Fruit fly (Drosophila melanogaster) whole organism, embryonic: ENCODE results near the gene CG3679.

Experiments
- Adf1 ChIP-seq: fragments of 200-800 bp; sonication (Bioruptor generic); IDR thresholded peaks from 2 replicates; pipeline ENCODE4 v1.3.6; 2022; ENCODE audit warnings: missing biosample characterization, missing genetic modification characterization
- BEAF-32 ChIP-seq: fragments of 200-800 bp; sonication (Bioruptor generic); optimal IDR thresholded peaks from 3 replicates; lab custom pipeline; 2017; ENCODE audit warnings: missing biosample characterization, missing genetic modification characterization, mild to moderate bottlenecking, moderate library complexity, missing genetic modification reagents
- CG10431 ChIP-seq: fragments of 200-800 bp; sonication (Bioruptor generic); optimal IDR thresholded peaks from 3 replicates; lab custom pipeline; 2018; ENCODE audit warnings: missing biosample characterization, mild to moderate bottlenecking, missing genetic modification characterization
- CG11093 ChIP-seq: fragments of 200-800 bp; sonication (Bioruptor generic); IDR thresholded peaks from 3 replicates; pipeline ENCODE4 v1.3.6; 2022; ENCODE audit warnings: missing biosample characterization, missing genetic modification characterization
- CG11398 ChIP-seq: fragments of 200-800 bp; sonication (Bioruptor generic); optimal IDR thresholded peaks from 2 replicates; lab custom pipeline; 2016; ENCODE audit warnings: missing biosample characterization, missing genetic modification characterization
- CG12104 ChIP-seq: fragments of 200-800 bp; sonication (Bioruptor generic); optimal IDR thresholded peaks from 3 replicates; lab custom pipeline; 2016; ENCODE audit warnings: missing biosample characterization, missing genetic modification characterization
- CG12219 ChIP-seq: fragments of 200-800 bp; sonication (Bioruptor generic); optimal IDR thresholded peaks from 3 replicates; lab custom pipeline; 2018; ENCODE audit warnings: missing biosample characterization, mild to moderate bottlenecking, missing genetic modification characterization
- CG12299 ChIP-seq: fragments of 200-800 bp; sonication (Bioruptor generic); optimal IDR thresholded peaks from 2 replicates; lab custom pipeline; 2018; ENCODE audit warnings: missing biosample characterization, mild to moderate bottlenecking, missing genetic modification characterization
- CG13287 ChIP-seq: fragments of 200-800 bp; sonication (Bioruptor generic); IDR thresholded peaks from 2 replicates; pipeline ENCODE4 v1.3.6; 2022; ENCODE audit warnings: missing biosample characterization, missing genetic modification characterization; ENCODE audit not compliant: partially characterized antibody
- CG14014 ChIP-seq: fragments of 200-800 bp; sonication (Bioruptor generic); IDR thresholded peaks from 2 replicates; pipeline ENCODE4 v1.3.6; 2022; ENCODE audit warnings: missing biosample characterization, missing genetic modification characterization
- CG16779 ChIP-seq: fragments of 200-800 bp; sonication (Bioruptor generic); IDR thresholded peaks from 2 replicates; pipeline ENCODE4 v1.3.6; 2022; ENCODE audit warnings: missing biosample characterization, missing genetic modification characterization
- CG16863 ChIP-seq: fragments of 200-800 bp; sonication (Bioruptor generic); optimal IDR thresholded peaks from 3 replicates; lab custom pipeline; 2016; ENCODE audit warnings: missing biosample characterization, missing genetic modification characterization
- CG2120 ChIP-seq: fragments of 200-800 bp; sonication (Bioruptor generic); optimal IDR thresholded peaks from 3 replicates; lab custom pipeline; 2016; ENCODE audit warnings: missing biosample characterization, missing genetic modification characterization
- CG2712 ChIP-seq: fragments of 200-800 bp; optimal IDR thresholded peaks from 3 replicates; lab custom pipeline; 2019; ENCODE audit warnings: missing biosample characterization, mild to moderate bottlenecking, missing genetic modification characterization, moderate library complexity
- CG3065 ChIP-seq: fragments of 200-800 bp; sonication (Bioruptor generic); optimal IDR thresholded peaks from 2 replicates; lab custom pipeline; 2016; ENCODE audit warnings: missing biosample characterization, missing genetic modification characterization
- CG4820 ChIP-seq: fragments of 200-800 bp; sonication (Bioruptor generic); optimal IDR thresholded peaks from 3 replicates; lab custom pipeline; 2016; ENCODE audit warnings: missing biosample characterization, missing genetic modification characterization
- CG7271 ChIP-seq: fragments of 200-800 bp; sonication (Bioruptor generic); optimal IDR thresholded peaks from 2 replicates; lab custom pipeline; 2018; ENCODE audit warnings: missing biosample characterization, mild to moderate bottlenecking, missing genetic modification characterization, moderate library complexity
- CG7745 ChIP-seq: fragments of 200-800 bp; sonication (Bioruptor generic); optimal IDR thresholded peaks from 2 replicates; lab custom pipeline; 2018; ENCODE audit warnings: missing biosample characterization, mild to moderate bottlenecking, missing genetic modification characterization, moderate library complexity
- CG8388 ChIP-seq: fragments of 200-800 bp; sonication (Bioruptor generic); optimal IDR thresholded peaks from 2 replicates; lab custom pipeline; 2019; ENCODE audit warnings: missing biosample characterization, mild to moderate bottlenecking, missing genetic modification characterization, moderate library complexity
- CG9817 ChIP-seq: fragments of 200-800 bp; sonication (Bioruptor generic); optimal IDR thresholded peaks from 2 replicates; lab custom pipeline; 2018; ENCODE audit warnings: missing biosample characterization, mild to moderate bottlenecking, missing genetic modification characterization, moderate library complexity
- Elba2 ChIP-seq: fragments of 200-800 bp; sonication (Bioruptor generic); optimal IDR thresholded peaks from 3 replicates; lab custom pipeline; 2016; ENCODE audit warnings: missing biosample characterization, missing genetic modification characterization
- Fer1 ChIP-seq: fragments of 200-800 bp; sonication (Bioruptor generic); optimal IDR thresholded peaks from 2 replicates; lab custom pipeline; 2017; ENCODE audit warnings: missing biosample characterization, mild to moderate bottlenecking, missing genetic modification characterization
- MTF-1 ChIP-seq: fragments of 200-800 bp; sonication (Bioruptor generic); optimal IDR thresholded peaks from 2 replicates; lab custom pipeline; 2018; ENCODE audit warnings: missing biosample characterization, mild to moderate bottlenecking, missing genetic modification characterization, borderline replicate concordance
- NC2β ChIP-seq: fragments of 200-800 bp; sonication (Bioruptor generic); optimal IDR thresholded peaks from 2 replicates; lab custom pipeline; 2016; ENCODE audit warnings: missing biosample characterization, missing genetic modification characterization
- NFAT ChIP-seq: fragments of 200-800 bp; sonication (Bioruptor generic); IDR thresholded peaks from 2 replicates; pipeline ENCODE4 v1.3.6; 2022; ENCODE audit warnings: missing biosample characterization, missing genetic modification characterization
- Ravus ChIP-seq: fragments of 200-800 bp; sonication (Bioruptor generic); IDR thresholded peaks from 2 replicates; pipeline ENCODE4 v1.3.6; 2022; ENCODE audit warnings: missing biosample characterization, missing genetic modification characterization
- Rx ChIP-seq: fragments of 200-800 bp; sonication (Bioruptor generic); IDR thresholded peaks from 2 replicates; pipeline ENCODE4 v1.3.6; 2022; ENCODE audit warnings: missing biosample characterization, missing genetic modification characterization
- Scr ChIP-seq: fragments of 200-800 bp; sonication (Bioruptor generic); IDR thresholded peaks from 2 replicates; pipeline ENCODE4 v1.3.6; 2022; ENCODE audit warnings: missing biosample characterization, missing genetic modification characterization; ENCODE audit not compliant: partially characterized antibody
- Ssrp ChIP-seq: fragments of 200-800 bp; sonication (Bioruptor generic); optimal IDR thresholded peaks from 2 replicates; lab custom pipeline; 2018; ENCODE audit warnings: missing biosample characterization, mild to moderate bottlenecking, missing genetic modification characterization, moderate library complexity
- Stat92E ChIP-seq, 3 experiments: fragments of >200 bp in 2 of 3; fragments of 200-800 bp in 1 of 3; sonication (Bioruptor generic) in 1 of 3; optimal IDR thresholded peaks; 2 replicates each; lab custom pipeline; 2017 to 2019; ENCODE audit warnings: missing biosample characterization in 3 of 3, missing genetic modification characterization in 3 of 3, mild to moderate bottlenecking in 1 of 3, moderate library complexity in 1 of 3
- aop ChIP-seq: fragments of 200-800 bp; sonication (Bioruptor generic); IDR thresholded peaks from 2 replicates; pipeline ENCODE4 v1.3.6; 2022; ENCODE audit warnings: missing biosample characterization, missing genetic modification characterization
- bbx ChIP-seq: fragments of 200-800 bp; sonication (Bioruptor generic); IDR thresholded peaks from 2 replicates; pipeline ENCODE4 v1.3.6; 2022; ENCODE audit warnings: missing biosample characterization, missing genetic modification characterization; ENCODE audit not compliant: partially characterized antibody
- br ChIP-seq: fragments of >200 bp; optimal IDR thresholded peaks from 2 replicates; lab custom pipeline; 2017
- cas ChIP-seq: fragments of 200-800 bp; sonication (Bioruptor generic); IDR thresholded peaks from 2 replicates; pipeline ENCODE4 v1.3.6; 2022; ENCODE audit warnings: missing biosample characterization, missing genetic modification characterization
- emc ChIP-seq: fragments of 200-800 bp; sonication (Bioruptor generic); optimal IDR thresholded peaks from 2 replicates; lab custom pipeline; 2016; ENCODE audit warnings: missing biosample characterization, missing genetic modification characterization
- fru ChIP-seq: fragments of >200 bp; optimal IDR thresholded peaks from 2 replicates; lab custom pipeline; 2017
- grau ChIP-seq: fragments of 200-800 bp; optimal IDR thresholded peaks from 3 replicates; lab custom pipeline; 2019; ENCODE audit warnings: missing biosample characterization, mild to moderate bottlenecking, missing genetic modification characterization, moderate library complexity
- gsb ChIP-seq: fragments of 200-800 bp; sonication (Bioruptor generic); IDR thresholded peaks from 2 replicates; pipeline ENCODE4 v1.3.6; 2022; ENCODE audit warnings: missing biosample characterization, missing genetic modification characterization
- h ChIP-seq: fragments of >200 bp; optimal IDR thresholded peaks from 2 replicates; lab custom pipeline; 2017
- hkb ChIP-seq, 2 experiments: fragments of 200-800 bp in 1 of 2; fragments of >200 bp in 1 of 2; sonication (Bioruptor generic) in 1 of 2; IDR thresholded peaks in 1 of 2; optimal IDR thresholded peaks in 1 of 2; 2 replicates each; pipeline versions ENCODE4 v1.3.6 to Lab custom; 2017 to 2022; ENCODE audit warnings: missing biosample characterization in 1 of 2, missing genetic modification characterization in 1 of 2
- hth ChIP-seq: fragments of >200 bp; optimal IDR thresholded peaks from 2 replicates; lab custom pipeline; 2017; ENCODE audit warnings: inconsistent platforms
- knrl ChIP-seq: fragments of 200-800 bp; sonication (Bioruptor generic); IDR thresholded peaks from 3 replicates; pipeline ENCODE4 v1.3.6; 2022; ENCODE audit warnings: missing biosample characterization, missing genetic modification characterization; ENCODE audit not compliant: partially characterized antibody
- lilli ChIP-seq: fragments of 200-800 bp; sonication (Bioruptor generic); optimal IDR thresholded peaks from 3 replicates; lab custom pipeline; 2016; ENCODE audit warnings: missing biosample characterization, missing genetic modification characterization
- luna ChIP-seq: fragments of 200-800 bp; sonication (Bioruptor generic); optimal IDR thresholded peaks from 2 replicates; lab custom pipeline; 2016; ENCODE audit warnings: missing biosample characterization, missing genetic modification characterization
- maf-S ChIP-seq: fragments of 200-800 bp; sonication (Bioruptor generic); optimal IDR thresholded peaks from 2 replicates; lab custom pipeline; 2016; ENCODE audit warnings: missing biosample characterization, missing genetic modification characterization
- prd ChIP-seq, 3 experiments: fragments of >200 bp in 2 of 3; fragments of 200-800 bp in 1 of 3; sonication (Bioruptor generic) in 1 of 3; optimal IDR thresholded peaks in 2 of 3; IDR thresholded peaks in 1 of 3; 2 replicates in 2 of 3; 3 replicates in 1 of 3; pipeline versions ENCODE4 v1.3.6 to Lab custom; 2017 to 2022; ENCODE audit warnings: missing biosample characterization in 1 of 3, missing genetic modification characterization in 1 of 3
- repo ChIP-seq: fragments of 200-800 bp; sonication (Bioruptor generic); optimal IDR thresholded peaks from 2 replicates; lab custom pipeline; 2016; ENCODE audit warnings: missing biosample characterization, missing genetic modification characterization
- slou ChIP-seq: fragments of 200-800 bp; sonication (Bioruptor generic); optimal IDR thresholded peaks from 3 replicates; lab custom pipeline; 2016; ENCODE audit warnings: missing biosample characterization, missing genetic modification characterization
- stc ChIP-seq: fragments of 200-800 bp; sonication (Bioruptor generic); IDR thresholded peaks from 2 replicates; pipeline ENCODE4 v1.3.6; 2022; ENCODE audit warnings: missing biosample characterization, missing genetic modification characterization

CG3679 gene

DNA sequence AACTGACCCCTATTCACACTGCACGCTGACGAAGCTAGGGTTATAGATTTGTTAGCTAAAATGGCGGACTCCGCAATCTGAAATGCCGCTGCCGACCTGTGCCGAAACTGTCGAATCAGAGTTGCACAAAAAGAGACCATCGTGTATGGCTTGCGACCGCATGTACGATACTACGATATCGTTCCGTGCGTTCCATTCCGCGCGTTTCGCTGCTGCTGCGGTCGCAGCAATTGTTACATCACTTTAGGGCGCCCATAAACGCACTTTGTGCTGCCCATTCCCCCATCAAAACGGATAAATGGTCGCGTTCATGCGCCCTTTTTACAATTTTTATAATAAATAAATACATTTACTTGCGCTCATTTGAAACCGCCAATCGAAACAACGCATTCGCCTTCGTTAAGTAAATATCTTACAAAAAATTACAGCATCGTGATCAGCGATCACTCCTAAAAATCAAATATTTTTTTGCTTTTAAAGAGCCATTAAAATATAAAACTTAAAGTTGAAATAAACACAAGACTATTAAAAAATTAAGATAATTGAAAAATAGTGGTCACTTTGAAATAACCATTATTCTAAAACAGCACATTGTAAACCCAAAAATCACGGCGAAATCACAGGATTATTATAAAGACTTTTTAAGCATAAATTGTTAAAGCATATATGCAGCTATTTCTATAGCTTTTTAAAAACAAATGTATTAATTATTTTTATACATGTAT, 16.7 kb downstream of the CG3679 start, which contains the start of gene Cyp1 (continued):
- TF ChIP-seq CG14014 (0 out of 2 replicates have a peak, but pooled peaks have one; percentile 22), CG4820 (GFP tag; lab: Kevin White, UChicago) (peak; percentile 31), hkb (optimal IDR thresholded peaks at IDR 0.05; lab: Kevin White, UChicago) (no peak), hkb (GFP tag; IDR thresholded peaks at IDR 0.05; lab: Robert Waterston, UW) (peak; percentile 58; the same call in 1 of the 2 replicates), MTF-1 (GFP tag; lab: Kevin White, UChicago) (no peak), NFAT (peak; percentile 73; the same call in 1 of the 2 replicates), CG12299 (no peak), luna (GFP tag; lab: Kevin White, UChicago) (no peak), maf-S (GFP tag; lab: Kevin White, UChicago) (no peak), CG2712 (peak; percentile 51), prd (optimal IDR thresholded peaks at IDR 0.05; lab: Kevin White, UChicago) (no peak), prd (GFP tag; IDR thresholded peaks at IDR 0.05; lab: Robert Waterston, UW) (peak; percentile 72), CG16863 (GFP tag; lab: Kevin White, UChicago) (no peak), CG13287 (peak; percentile 77), bbx (GFP tag; lab: Robert Waterston, UW) (peak; percentile 90), BEAF-32 (peak; percentile 80), CG11398 (GFP tag; lab: Kevin White, UChicago) (no peak), gsb (GFP tag; lab: Robert Waterston, UW) (peak; percentile 45), CG12104 (GFP tag; lab: Kevin White, UChicago) (no peak), CG11093 (GFP tag; lab: Robert Waterston, UW) (0 out of 3 replicates have a peak, but pooled peaks have one; percentile 44), knrl (peak; percentile 79), Ssrp (tag; lab: Kevin White, UChicago) (no peak), slou (GFP tag; lab: Kevin White, UChicago) (no peak), br (no peak), CG9817 (tag; lab: Kevin White, UChicago) (peak; percentile 38), lilli (GFP tag; lab: Kevin White, UChicago) (peak; percentile 49), CG7271 (tag; lab: Kevin White, UChicago) (peak; percentile 19), Fer1 (GFP tag; lab: Kevin White, UChicago) (peak; percentile 39), h (lab: Kevin White, UChicago) (no peak), CG16779 (GFP tag; lab: Robert Waterston, UW) (0 out of 2 replicates have a peak, but pooled peaks have one; percentile 40), emc (GFP tag; lab: Kevin White, UChicago) (no peak), hth (lab: Kevin White, UChicago) (no peak), CG12219 (GFP tag; lab: Kevin White, UChicago) (no peak), CG3065 (no peak), CG10431 (GFP tag; lab: Kevin White, UChicago) (no peak), CG7745 (no peak), Elba2 (no peak), NC2β (GFP tag; lab: Kevin White, UChicago) (peak; percentile 10), cas (no peak), Stat92E (GFP tag; optimal IDR thresholded peaks at IDR 0.05; lab: Kevin White, UChicago) (no peak), Scr (GFP tag; lab: Robert Waterston, UW) (peak; percentile 76), fru (no peak), Ravus (GFP tag; lab: Robert Waterston, UW) (no peak), Adf1 (GFP tag; lab: Robert Waterston, UW) (peak; percentile 88), stc (0 out of 2 replicates have a peak, but pooled peaks have one; percentile 31), repo (peak; percentile 6), aop (GFP tag; lab: Robert Waterston, UW) (no peak), CG2120 (peak; percentile 54), Rx (no peak), CG8388 (no peak), grau (peak; percentile 27)
